Worm (Caenorhabditis elegans): Measurements from ENCODE around the gene K09A9.8.

Gene K09A9.8

ce11 chrX:15552024-15552769, 44.8 kb downstream of the K09A9.8 start:
- TF ChIP-seq gmeb-2 (tag; optimal IDR thresholded peaks at IDR 0.05) (no peak), ama-1 (optimal IDR thresholded peaks at IDR 0.05) (no peak), pat-9 (tag; optimal IDR thresholded peaks at IDR 0.05) (no peak), unc-42 (tag; optimal IDR thresholded peaks at IDR 0.05) (peak; percentile 83), ceh-6 (GFP tag; optimal IDR thresholded peaks at IDR 0.05) (no peak)

- TF ChIP-seq unc-42 (tag; optimal IDR thresholded peaks at IDR 0.05) (peak; percentile 72), ets-4 (tag; optimal IDR thresholded peaks at IDR 0.05) (no peak)
These were observed 46.2 kb downstream of the K09A9.8 start for ce11 chrX:15550769-15551168.

- TF ChIP-seq unc-42 (tag; optimal IDR thresholded peaks at IDR 0.05) (peak; percentile 74), ceh-34 (tag; optimal IDR thresholded peaks at IDR 0.05) (no peak), ceh-14 (tag; optimal IDR thresholded peaks at IDR 0.05) (no peak), Y22D7AL.16 (tag; optimal IDR thresholded peaks at IDR 0.05) (no peak), ceh-31 (tag; optimal IDR thresholded peaks at IDR 0.05) (no peak), pqm-1 (tag; optimal IDR thresholded peaks at IDR 0.05) (no peak), ceh-19 (GFP tag; optimal IDR thresholded peaks at IDR 0.05) (no peak)
These were observed 49.1 kb downstream of the K09A9.8 start for ce11 chrX:15547896-15548295.

- TF ChIP-seq unc-42 (tag; optimal IDR thresholded peaks at IDR 0.05), result no peak
- no peak for TF ChIP-seq fkh-10 (GFP tag; optimal IDR thresholded peaks at IDR 0.05)
- TF ChIP-seq dve-1 (tag; optimal IDR thresholded peaks at IDR 0.05), result no peak
- no peak for TF ChIP-seq ama-1 (optimal IDR thresholded peaks at IDR 0.05)
- no peak for TF ChIP-seq tbx-7 (tag; optimal IDR thresholded peaks at IDR 0.05)
- no peak for TF ChIP-seq ceh-24 (tag; optimal IDR thresholded peaks at IDR 0.05)
- TF ChIP-seq hlh-8 (tag; optimal IDR thresholded peaks at IDR 0.05), result no peak
- no peak for TF ChIP-seq hlh-15 (tag; optimal IDR thresholded peaks at IDR 0.05)
- no peak for TF ChIP-seq pqm-1 (tag; optimal IDR thresholded peaks at IDR 0.05)
- TF ChIP-seq ref-2 (tag; optimal IDR thresholded peaks at IDR 0.05), result no peak
- no peak for TF ChIP-seq nfya-1 (tag; optimal IDR thresholded peaks at IDR 0.05)
- TF ChIP-seq pat-9 (tag; optimal IDR thresholded peaks at IDR 0.05), result no peak
- TF ChIP-seq ttx-3 (tag; optimal IDR thresholded peaks at IDR 0.05), result no peak
These were observed 50.0 kb downstream of the K09A9.8 start for ce11 chrX:15546943-15547342.
